Worm (Caenorhabditis elegans) whole organism, early embryonic: Measurements from ENCODE around the gene unc-46.

Source experiments
- B0310.2 ChIP-seq: sonication (generic microtip); optimal IDR thresholded peaks from 2 replicates; lab custom pipeline; 2016; ENCODE audit warnings: mild to moderate bottlenecking, missing genetic modification characterization, missing compliant biosample characterization
- F13C5.2 ChIP-seq: sonication (generic microtip); optimal IDR thresholded peaks from 2 replicates; lab custom pipeline; 2017; ENCODE audit warnings: mild to moderate bottlenecking, missing genetic modification characterization, inconsistent platforms, missing compliant biosample characterization
- aly-1 ChIP-seq: sonication (generic microtip); optimal IDR thresholded peaks from 2 replicates; lab custom pipeline; 2016; ENCODE audit warnings: missing genetic modification characterization, missing compliant biosample characterization
- ama-1 ChIP-seq: fragments of 150-350 bp; optimal IDR thresholded peaks from 2 replicates; lab custom pipeline; 2014
- ceh-13 ChIP-seq: fragments of 200-800 bp; sonication (Bioruptor generic); optimal IDR thresholded peaks from 2 replicates; lab custom pipeline; 2018; ENCODE audit warnings: mild to moderate bottlenecking, missing genetic modification characterization, missing compliant biosample characterization
- ceh-36 ChIP-seq: sonication (generic microtip); optimal IDR thresholded peaks from 2 replicates; lab custom pipeline; 2016; ENCODE audit warnings: missing genetic modification characterization, inconsistent platforms, missing compliant biosample characterization
- ets-7 ChIP-seq: sonication (generic microtip); optimal IDR thresholded peaks from 2 replicates; lab custom pipeline; 2016; ENCODE audit warnings: missing genotype, missing genetic modification characterization, missing compliant biosample characterization
- flt-1 ChIP-seq: fragments of 200-800 bp; sonication (Bioruptor generic); IDR thresholded peaks from 2 replicates; pipeline ENCODE4 v1.3.6; 2022; ENCODE audit warnings: missing genetic modification characterization, missing compliant biosample characterization
- hmbx-1 ChIP-seq: sonication (generic microtip); optimal IDR thresholded peaks from 2 replicates; lab custom pipeline; 2016; ENCODE audit warnings: mild to moderate bottlenecking, missing genetic modification characterization, missing compliant biosample characterization
- hmg-4 ChIP-seq: fragments of 200-800 bp; sonication (Bioruptor generic); optimal IDR thresholded peaks from 2 replicates; lab custom pipeline; 2018; ENCODE audit warnings: mild to moderate bottlenecking, missing genetic modification characterization, missing compliant biosample characterization
- hnd-1 ChIP-seq: sonication (generic microtip); optimal IDR thresholded peaks from 2 replicates; lab custom pipeline; 2016; ENCODE audit warnings: missing genetic modification characterization, missing compliant biosample characterization
- pes-1 ChIP-seq: fragments of 200-800 bp; sonication (Bioruptor generic); IDR thresholded peaks from 2 replicates; pipeline ENCODE4 v1.3.6; 2022; ENCODE audit warnings: missing genetic modification reagents, missing genetic modification characterization, missing compliant biosample characterization
- scrt-1 ChIP-seq: fragments of 200-800 bp; sonication (Bioruptor generic); IDR thresholded peaks from 2 replicates; pipeline ENCODE4 v1.3.6; 2022; ENCODE audit warnings: missing genetic modification characterization, missing compliant biosample characterization
- sea-1 ChIP-seq: fragments of 200-800 bp; sonication (Bioruptor generic); conservative IDR thresholded peaks from 2 replicates; pipeline ENCODE4 v1.3.6; 2022; ENCODE audit warnings: missing genetic modification characterization, missing compliant biosample characterization
- tbx-11 ChIP-seq: fragments of 200-800 bp; sonication (Bioruptor generic); IDR thresholded peaks from 2 replicates; pipeline ENCODE4 v1.3.6; 2022; ENCODE audit warnings: missing genetic modification characterization, missing compliant biosample characterization
- tbx-37 ChIP-seq: fragments of 200-800 bp; sonication (Bioruptor generic); conservative IDR thresholded peaks from 2 replicates; pipeline ENCODE4 v1.3.6; 2022; ENCODE audit warnings: missing genetic modification reagents, missing genetic modification characterization, missing compliant biosample characterization
- tra-4 ChIP-seq: sonication (generic microtip); optimal IDR thresholded peaks from 2 replicates; lab custom pipeline; 2017; ENCODE audit warnings: missing genetic modification characterization, missing compliant biosample characterization

unc-46 gene

ce11 chrV:5098925-5099324 is at the start of gene unc-46:
Gene unc-46 (minus strand): TSS chrV:5099025.
- TF ChIP-seq ets-7 (no peak), scrt-1 (no peak), ceh-13 (GFP tag; lab: Kevin White, UChicago) (no peak), tbx-11 (GFP tag; lab: Robert Waterston, UW) (no peak), sea-1 (GFP tag; lab: Robert Waterston, UW) (no peak), ceh-36 (tag; lab: Kevin White, UChicago) (no peak), flt-1 (GFP tag; lab: Robert Waterston, UW) (no peak), B0310.2 (tag; lab: Kevin White, UChicago) (no peak), hnd-1 (tag; lab: Kevin White, UChicago) (no peak), tra-4 (tag; lab: Kevin White, UChicago) (no peak), pes-1 (GFP tag; lab: Robert Waterston, UW) (no peak), hmg-4 (GFP tag; lab: Kevin White, UChicago) (no peak)

ce11 chrV:5146394-5146793 is 47.6 kb upstream of the unc-46 start, which contains the start of gene F14F9.6:
Gene F14F9.6 (minus strand): TSS chrV:5146494.
- TF ChIP-seq scrt-1 (no peak), aly-1 (tag; lab: Kevin White, UChicago) (no peak), tbx-11 (GFP tag; lab: Robert Waterston, UW) (no peak), sea-1 (GFP tag; lab: Robert Waterston, UW) (no peak), tra-4 (tag; lab: Kevin White, UChicago) (no peak), B0310.2 (tag; lab: Kevin White, UChicago) (no peak), ceh-13 (GFP tag; lab: Kevin White, UChicago) (no peak), tbx-37 (GFP tag; lab: Robert Waterston, UW) (no peak), ama-1 (lab: Kevin White, UChicago) (no peak), ets-7 (no peak), flt-1 (GFP tag; lab: Robert Waterston, UW) (no peak), ceh-36 (tag; lab: Kevin White, UChicago) (no peak), F13C5.2 (tag; lab: Kevin White, UChicago) (no peak), hmg-4 (GFP tag; lab: Kevin White, UChicago) (no peak), pes-1 (GFP tag; lab: Robert Waterston, UW) (no peak)

ce11 chrV:5144541-5144940 is 45.7 kb upstream of the unc-46 start, which contains the start of gene F14F9.2:
Gene F14F9.2 (plus strand): TSS chrV:5144841.
- TF ChIP-seq tbx-11 (GFP tag; lab: Robert Waterston, UW) (no peak), F13C5.2 (tag; lab: Kevin White, UChicago) (no peak), sea-1 (GFP tag; lab: Robert Waterston, UW) (no peak), aly-1 (tag; lab: Kevin White, UChicago) (no peak), hmg-4 (GFP tag; lab: Kevin White, UChicago) (no peak), ama-1 (lab: Kevin White, UChicago) (no peak), flt-1 (GFP tag; lab: Robert Waterston, UW) (no peak), B0310.2 (tag; lab: Kevin White, UChicago) (no peak), hmbx-1 (tag; lab: Kevin White, UChicago) (no peak)

ce11 chrV:5143785-5144184 is 45.0 kb upstream of the unc-46 start, which contains the start of gene srh-129:
Gene srh-129 (minus strand): TSS chrV:5143885.
- TF ChIP-seq ceh-13 (GFP tag; lab: Kevin White, UChicago) (no peak), ets-7 (no peak), hmbx-1 (tag; lab: Kevin White, UChicago) (no peak), sea-1 (GFP tag; lab: Robert Waterston, UW) (no peak), hnd-1 (tag; lab: Kevin White, UChicago) (no peak), scrt-1 (no peak), tbx-37 (GFP tag; lab: Robert Waterston, UW) (no peak), flt-1 (GFP tag; lab: Robert Waterston, UW) (no peak), pes-1 (GFP tag; lab: Robert Waterston, UW) (no peak), ama-1 (lab: Kevin White, UChicago) (no peak), tbx-11 (GFP tag; lab: Robert Waterston, UW) (no peak), tra-4 (tag; lab: Kevin White, UChicago) (no peak), hmg-4 (GFP tag; lab: Kevin White, UChicago) (no peak), B0310.2 (tag; lab: Kevin White, UChicago) (no peak), aly-1 (tag; lab: Kevin White, UChicago) (no peak)

ce11 chrV:5137919-5138318 is 39.1 kb upstream of the unc-46 start, which contains the start of gene F14F9.3:
Gene F14F9.3 (plus strand): TSS chrV:5138219.
- TF ChIP-seq sea-1 (GFP tag; lab: Robert Waterston, UW) (no peak), flt-1 (GFP tag; lab: Robert Waterston, UW) (no peak), F13C5.2 (tag; lab: Kevin White, UChicago) (no peak), pes-1 (GFP tag; lab: Robert Waterston, UW) (no peak), ceh-13 (GFP tag; lab: Kevin White, UChicago) (no peak), aly-1 (tag; lab: Kevin White, UChicago) (no peak), tbx-37 (GFP tag; lab: Robert Waterston, UW) (no peak), ama-1 (lab: Kevin White, UChicago) (no peak), hmg-4 (GFP tag; lab: Kevin White, UChicago) (no peak), tbx-11 (GFP tag; lab: Robert Waterston, UW) (no peak)

ce11 chrV:5132441-5132840 is 33.6 kb upstream of the unc-46 start, which contains the start of gene F14F9.4:
Gene F14F9.4 (plus strand): TSS chrV:5132741.
- TF ChIP-seq sea-1 (GFP tag; lab: Robert Waterston, UW) (no peak), ets-7 (no peak), B0310.2 (tag; lab: Kevin White, UChicago) (no peak)

ce11 chrV:5131380-5131779 is 32.6 kb upstream of the unc-46 start:
- no peak for TF ChIP-seq pes-1 (GFP tag; lab: Robert Waterston, UW)
- no peak for TF ChIP-seq scrt-1
- no peak for TF ChIP-seq hmbx-1 (tag; lab: Kevin White, UChicago)
- TF ChIP-seq ceh-13 (GFP tag; lab: Kevin White, UChicago) = no peak
- no peak for TF ChIP-seq flt-1 (GFP tag; lab: Robert Waterston, UW)
- TF ChIP-seq hnd-1 (tag; lab: Kevin White, UChicago) = no peak
- TF ChIP-seq ets-7 = no peak
- TF ChIP-seq ama-1 (lab: Kevin White, UChicago) = no peak
- no peak for TF ChIP-seq tra-4 (tag; lab: Kevin White, UChicago)
- no peak for TF ChIP-seq hmg-4 (GFP tag; lab: Kevin White, UChicago)
- TF ChIP-seq tbx-37 (GFP tag; lab: Robert Waterston, UW) = no peak
- TF ChIP-seq B0310.2 (tag; lab: Kevin White, UChicago) = no peak
- no peak for TF ChIP-seq sea-1 (GFP tag; lab: Robert Waterston, UW)
- no peak for TF ChIP-seq tbx-11 (GFP tag; lab: Robert Waterston, UW)
- TF ChIP-seq F13C5.2 (tag; lab: Kevin White, UChicago) = no peak
- no peak for TF ChIP-seq aly-1 (tag; lab: Kevin White, UChicago)
- TF ChIP-seq ceh-36 (tag; lab: Kevin White, UChicago) = no peak
